Fruit fly (Drosophila melanogaster) whole organism, prepupa: ENCODE results near the gene Osi7.

Experiments
- Blimp-1 ChIP-seq: fragments of 200-800 bp; sonication (Bioruptor generic); optimal IDR thresholded peaks from 3 replicates; lab custom pipeline; 2017; ENCODE audit warnings: missing biosample characterization, missing genetic modification characterization, mild to moderate bottlenecking, moderate library complexity, missing genetic modification reagents
- CG10669 ChIP-seq: fragments of 200-800 bp; sonication (Bioruptor generic); optimal IDR thresholded peaks from 3 replicates; lab custom pipeline; 2018; ENCODE audit warnings: missing biosample characterization, mild to moderate bottlenecking, missing genetic modification characterization, moderate library complexity
- CG11294 ChIP-seq: fragments of 200-800 bp; sonication (Bioruptor generic); IDR thresholded peaks from 2 replicates; pipeline ENCODE4 v1.3.6; 2022; ENCODE audit warnings: missing biosample characterization, missing genetic modification characterization
- CG31627 ChIP-seq: fragments of 200-800 bp; sonication (Bioruptor generic); optimal IDR thresholded peaks from 3 replicates; lab custom pipeline; 2016; ENCODE audit warnings: missing biosample characterization, missing genetic modification characterization
- CG32006 ChIP-seq: fragments of 200-800 bp; sonication (Bioruptor generic); optimal IDR thresholded peaks from 3 replicates; lab custom pipeline; 2017; ENCODE audit warnings: missing biosample characterization, mild to moderate bottlenecking, missing genetic modification characterization
- CG34406 ChIP-seq: fragments of 200-800 bp; sonication (Bioruptor generic); optimal IDR thresholded peaks from 3 replicates; lab custom pipeline; 2016; ENCODE audit warnings: missing biosample characterization, missing genetic modification characterization
- CG3919 ChIP-seq: fragments of 200-800 bp; sonication (Bioruptor generic); optimal IDR thresholded peaks from 3 replicates; lab custom pipeline; 2016; ENCODE audit warnings: missing biosample characterization, missing genetic modification characterization
- CG6163 ChIP-seq: fragments of 200-800 bp; sonication (Bioruptor generic); IDR thresholded peaks from 3 replicates; pipeline ENCODE4 v1.3.6; 2022; ENCODE audit warnings: missing biosample characterization, missing genetic modification characterization
- CG6276 ChIP-seq: fragments of 200-800 bp; sonication (Bioruptor generic); optimal IDR thresholded peaks from 2 replicates; lab custom pipeline; 2017; ENCODE audit warnings: missing biosample characterization, mild to moderate bottlenecking, missing genetic modification characterization
- CG6792 ChIP-seq: fragments of 200-800 bp; sonication (Bioruptor generic); optimal IDR thresholded peaks from 3 replicates; lab custom pipeline; 2016; ENCODE audit warnings: missing biosample characterization, missing genetic modification characterization
- CG6808 ChIP-seq: fragments of 200-800 bp; sonication (Bioruptor generic); optimal IDR thresholded peaks from 3 replicates; lab custom pipeline; 2017; ENCODE audit warnings: missing biosample characterization, missing genetic modification characterization, mild to moderate bottlenecking, moderate library complexity, missing genetic modification reagents
- CG8632 ChIP-seq: fragments of 200-800 bp; sonication (Bioruptor generic); optimal IDR thresholded peaks from 3 replicates; lab custom pipeline; 2016; ENCODE audit warnings: missing biosample characterization, missing genetic modification characterization
- CG9139 ChIP-seq: fragments of 200-800 bp; sonication (Bioruptor generic); optimal IDR thresholded peaks from 3 replicates; lab custom pipeline; 2017; ENCODE audit warnings: missing biosample characterization, mild to moderate bottlenecking, missing genetic modification characterization
- Eip78C ChIP-seq: fragments of 200-800 bp; sonication (Bioruptor generic); peaks from one replicate; lab custom pipeline; 2016; ENCODE audit warnings: missing biosample characterization, missing genetic modification characterization
- Eip93F ChIP-seq: fragments of 200-800 bp; sonication (Bioruptor generic); optimal IDR thresholded peaks from 2 replicates; lab custom pipeline; 2016; ENCODE audit warnings: missing biosample characterization, mild to moderate bottlenecking, missing genetic modification characterization
- Ets21C ChIP-seq: fragments of 200-800 bp; sonication (Bioruptor generic); optimal IDR thresholded peaks from 3 replicates; lab custom pipeline; 2016; ENCODE audit warnings: missing biosample characterization, missing genetic modification characterization
- Gug ChIP-seq: fragments of 200-800 bp; sonication (Bioruptor generic); IDR thresholded peaks from 2 replicates; pipeline ENCODE4 v1.3.6; 2022; ENCODE audit warnings: missing biosample characterization, missing genetic modification characterization
- Hr39 ChIP-seq: fragments of 200-800 bp; sonication (Bioruptor generic); optimal IDR thresholded peaks from 2 replicates; lab custom pipeline; 2016; ENCODE audit warnings: missing biosample characterization, missing genetic modification characterization
- Lpt ChIP-seq: fragments of 200-800 bp; sonication (Bioruptor generic); optimal IDR thresholded peaks from 3 replicates; lab custom pipeline; 2016; ENCODE audit warnings: missing biosample characterization, missing genetic modification characterization
- OdsH ChIP-seq: fragments of 200-800 bp; sonication (Bioruptor generic); optimal IDR thresholded peaks from 3 replicates; lab custom pipeline; 2016; ENCODE audit warnings: missing biosample characterization, missing genetic modification characterization
- Sox102F ChIP-seq: fragments of 200-800 bp; sonication (Bioruptor generic); optimal IDR thresholded peaks from 2 replicates; lab custom pipeline; 2016; ENCODE audit warnings: missing biosample characterization, mild to moderate bottlenecking, missing genetic modification characterization
- achi ChIP-seq: fragments of 200-800 bp; sonication (Bioruptor generic); optimal IDR thresholded peaks from 3 replicates; lab custom pipeline; 2016; ENCODE audit warnings: missing biosample characterization, missing genetic modification characterization
- acj6 ChIP-seq: fragments of 200-800 bp; sonication (Bioruptor generic); optimal IDR thresholded peaks from 3 replicates; lab custom pipeline; 2016; ENCODE audit warnings: missing biosample characterization, missing genetic modification characterization
- cyc ChIP-seq: fragments of 200-800 bp; sonication (Bioruptor generic); optimal IDR thresholded peaks from 3 replicates; lab custom pipeline; 2016; ENCODE audit warnings: missing biosample characterization, missing genetic modification characterization
- eg ChIP-seq: fragments of 200-800 bp; sonication (Bioruptor generic); IDR thresholded peaks from 3 replicates; pipeline ENCODE4 v1.3.6; 2022; ENCODE audit warnings: missing biosample characterization, missing genetic modification characterization
- esn ChIP-seq: fragments of 200-800 bp; sonication (Bioruptor generic); optimal IDR thresholded peaks from 2 replicates; lab custom pipeline; 2016; ENCODE audit warnings: missing biosample characterization, mild to moderate bottlenecking, missing genetic modification characterization, moderate library complexity
- fd59A ChIP-seq: fragments of 200-800 bp; sonication (Bioruptor generic); optimal IDR thresholded peaks from 2 replicates; lab custom pipeline; 2017; ENCODE audit warnings: missing biosample characterization, mild to moderate bottlenecking, missing genetic modification characterization, missing genetic modification reagents
- fd85E ChIP-seq: fragments of 200-800 bp; sonication (Bioruptor generic); optimal IDR thresholded peaks from 3 replicates; lab custom pipeline; 2016; ENCODE audit warnings: missing biosample characterization, missing genetic modification characterization
- net ChIP-seq: fragments of 200-800 bp; sonication (Bioruptor generic); optimal IDR thresholded peaks from 3 replicates; lab custom pipeline; 2016; ENCODE audit warnings: missing biosample characterization, missing genetic modification characterization
- svp ChIP-seq: fragments of 200-800 bp; sonication (Bioruptor generic); peaks from one replicate; lab custom pipeline; 2016; ENCODE audit warnings: missing biosample characterization, missing genetic modification characterization
- topi ChIP-seq: fragments of 200-800 bp; sonication (Bioruptor generic); optimal IDR thresholded peaks from 3 replicates; lab custom pipeline; 2016; ENCODE audit warnings: missing biosample characterization, missing genetic modification characterization

Gene Osi7

dm6 chr3R:6268657-6269056 is 19.9 kb downstream of the Osi7 start, which contains the start of gene Osi11:
Osi11 (minus strand) TSS chr3R:6268757.
- no peak for TF ChIP-seq eg (GFP tag; lab: Robert Waterston, UW)
- peak; percentile 10 for TF ChIP-seq Eip78C (GFP tag; lab: Kevin White, UChicago)
- no peak for TF ChIP-seq CG6792
- no peak for TF ChIP-seq fd85E (GFP tag; lab: Kevin White, UChicago)
- TF ChIP-seq Hr39, result no peak
- TF ChIP-seq, all 60 proteins: peak for 1

- TF ChIP-seq CG32006, result no peak
- peak; percentile 60 for TF ChIP-seq CG6276 (GFP tag; lab: Kevin White, UChicago)
- 0 out of 3 replicates have a peak, but pooled peaks have one; percentile 33 for TF ChIP-seq eg (GFP tag; lab: Robert Waterston, UW)
- TF ChIP-seq, all 60 proteins: peak for 2
These were observed 21.2 kb downstream of the Osi7 start for dm6 chr3R:6269986-6270385.

dm6 chr3R:6278231-6278630 is 29.4 kb downstream of the Osi7 start, which contains the start of gene Osi12:
Osi12 (plus strand) TSS chr3R:6278531.
- TF ChIP-seq CG34406 (GFP tag; lab: Kevin White, UChicago) (no peak), CG32006 (peak; percentile 19), CG9139 (no peak), Blimp-1 (GFP tag; lab: Kevin White, UChicago) (no peak)

dm6 chr3R:6285100-6285499 is 36.3 kb downstream of the Osi7 start, which contains the start of gene CG15597:
CG15597 (minus strand) TSS chr3R:6285200.
- no peak for TF ChIP-seq Eip78C (GFP tag; lab: Kevin White, UChicago)
- TF ChIP-seq CG6808, result no peak
- TF ChIP-seq fd59A (GFP tag; lab: Kevin White, UChicago), result no peak
- TF ChIP-seq Ets21C, result no peak
- TF ChIP-seq Lpt (GFP tag; lab: Kevin White, UChicago), result no peak
- no peak for TF ChIP-seq CG31627 (GFP tag; lab: Kevin White, UChicago)
- TF ChIP-seq Eip93F (GFP tag; lab: Kevin White, UChicago), result no peak
- TF ChIP-seq CG8632 (GFP tag; lab: Kevin White, UChicago), result no peak

dm6 chr3R:6287433-6287832 is 38.6 kb downstream of the Osi7 start, which contains the start of gene CG15594:
CG15594 (plus strand) TSS chr3R:6287733.
- TF ChIP-seq Blimp-1 (GFP tag; lab: Kevin White, UChicago), result no peak
- no peak for TF ChIP-seq CG10669 (GFP tag; lab: Kevin White, UChicago)
- TF ChIP-seq svp (GFP tag; lab: Kevin White, UChicago), result peak; percentile 15
- no peak for TF ChIP-seq net
- TF ChIP-seq Sox102F (GFP tag; lab: Kevin White, UChicago), result no peak
- TF ChIP-seq, all 60 proteins: peak for 1

dm6 chr3R:6290289-6290688 is 41.5 kb downstream of the Osi7 start:
- no peak for TF ChIP-seq CG11294 (GFP tag; lab: Robert Waterston, UW)
- TF ChIP-seq topi (GFP tag; lab: Kevin White, UChicago), result no peak
- TF ChIP-seq Ets21C, result no peak
- no peak for TF ChIP-seq CG6163
- TF ChIP-seq acj6, result no peak
- no peak for TF ChIP-seq CG31627 (GFP tag; lab: Kevin White, UChicago)
- no peak for TF ChIP-seq CG32006
- TF ChIP-seq achi (GFP tag; lab: Kevin White, UChicago), result no peak
- TF ChIP-seq CG10669 (GFP tag; lab: Kevin White, UChicago), result no peak
- no peak for TF ChIP-seq Eip78C (GFP tag; lab: Kevin White, UChicago)
- no peak for TF ChIP-seq Gug (GFP tag; lab: Robert Waterston, UW)
- TF ChIP-seq CG8632 (GFP tag; lab: Kevin White, UChicago), result no peak
- TF ChIP-seq cyc, result no peak
- TF ChIP-seq CG6808, result no peak
- no peak for TF ChIP-seq Lpt (GFP tag; lab: Kevin White, UChicago)
- no peak for TF ChIP-seq CG34406 (GFP tag; lab: Kevin White, UChicago)
- TF ChIP-seq esn, result no peak
- no peak for TF ChIP-seq svp (GFP tag; lab: Kevin White, UChicago)
- no peak for TF ChIP-seq CG3919 (GFP tag; lab: Kevin White, UChicago)
- no peak for TF ChIP-seq OdsH
